Fruit fly (Drosophila melanogaster) whole organism, wandering third instar larva: ENCODE data around the gene CG6733.
A peak's percentile ranks its signal among the peaks of the same experiment; 100 is the strongest.

Experiments used
- Abd-B ChIP-seq: fragments of >200 bp; optimal IDR thresholded peaks from 2 replicates; lab custom pipeline; 2017; ENCODE audit warnings: missing biosample characterization, missing genetic modification characterization
- CG32264 ChIP-seq: fragments of 200-800 bp; sonication (Bioruptor generic); optimal IDR thresholded peaks from 2 replicates; lab custom pipeline; 2016; ENCODE audit warnings: missing biosample characterization, missing genetic modification characterization
- CrebA ChIP-seq: fragments of 200-800 bp; sonication (Bioruptor generic); optimal IDR thresholded peaks from 2 replicates; lab custom pipeline; 2016; ENCODE audit warnings: missing biosample characterization, mild to moderate bottlenecking, missing genetic modification characterization, borderline replicate concordance
- Dfd ChIP-seq: fragments of >200 bp; optimal IDR thresholded peaks from 2 replicates; lab custom pipeline; 2017; ENCODE audit warnings: missing biosample characterization, missing genetic modification characterization
- Dif ChIP-seq: fragments of 200-275, 200-300 bp; sonication (Bioruptor generic); optimal IDR thresholded peaks from 2 replicates; lab custom pipeline; 2018; ENCODE audit warnings: missing biosample characterization, missing genetic modification characterization; ENCODE audit not compliant: partially characterized antibody
- HLH106 ChIP-seq: fragments of 200-800 bp; optimal IDR thresholded peaks from 3 replicates; lab custom pipeline; 2019; ENCODE audit warnings: missing biosample characterization, mild to moderate bottlenecking, missing genetic modification characterization, moderate library complexity
- Hnf4 ChIP-seq: fragments of 200-800 bp; sonication (Bioruptor generic); optimal IDR thresholded peaks from 2 replicates; lab custom pipeline; 2016; ENCODE audit warnings: missing biosample characterization, mild to moderate bottlenecking, missing genetic modification characterization
- Hr78 ChIP-seq: fragments of >200 bp; optimal IDR thresholded peaks from 2 replicates; lab custom pipeline; 2017; ENCODE audit warnings: missing biosample characterization, missing genetic modification characterization
- Hr83 ChIP-seq: fragments of 200-300 bp; sonication (Bioruptor generic); optimal IDR thresholded peaks from 2 replicates; lab custom pipeline; 2016; ENCODE audit warnings: missing biosample characterization, mild to moderate bottlenecking, missing genetic modification characterization, moderate library complexity; ENCODE audit not compliant: poor library complexity, severe bottlenecking
- Jra ChIP-seq: sonication (Bioruptor generic); optimal IDR thresholded peaks from 2 replicates; lab custom pipeline; 2016; ENCODE audit warnings: missing biosample characterization, missing genetic modification characterization
- Mio ChIP-seq: sonication (Bioruptor generic); optimal IDR thresholded peaks from 2 replicates; lab custom pipeline; 2016; ENCODE audit warnings: missing biosample characterization, missing genetic modification characterization
- Myc ChIP-seq: fragments of >200 bp; optimal IDR thresholded peaks from 2 replicates; lab custom pipeline; 2017
- N ChIP-seq: fragments of >200 bp; optimal IDR thresholded peaks from 2 replicates; lab custom pipeline; 2018; ENCODE audit warnings: missing biosample characterization, missing external identifiers, missing genetic modification characterization
- OdsH ChIP-seq: fragments of 200-800 bp; sonication (Bioruptor generic); optimal IDR thresholded peaks from 2 replicates; lab custom pipeline; 2016; ENCODE audit warnings: missing biosample characterization, mild to moderate bottlenecking, missing genetic modification characterization
- Rel ChIP-seq, 2 experiments: fragments of 200-800 bp; sonication (Bioruptor generic) in 1 of 2; optimal IDR thresholded peaks; 2 replicates in 1 of 2; 3 replicates in 1 of 2; lab custom pipeline; 2016 to 2019; ENCODE audit warnings: mild to moderate bottlenecking in 2 of 2, missing biosample characterization in 2 of 2, missing genetic modification characterization in 2 of 2, moderate library complexity in 1 of 2
- Sp1 ChIP-seq: fragments of 200-800 bp; sonication (Bioruptor generic); optimal IDR thresholded peaks from 3 replicates; lab custom pipeline; 2019; ENCODE audit warnings: missing biosample characterization, mild to moderate bottlenecking, missing genetic modification characterization, moderate library complexity
- brk ChIP-seq: fragments of 200-800 bp; sonication (Bioruptor generic); optimal IDR thresholded peaks from 2 replicates; lab custom pipeline; 2016; ENCODE audit warnings: missing biosample characterization, mild to moderate bottlenecking, missing genetic modification characterization
- dl ChIP-seq, 2 experiments: fragments of 175-275, 200-275 bp in 1 of 2; fragments of 200-275 bp in 1 of 2; sonication (Bioruptor generic); optimal IDR thresholded peaks; lab custom pipeline; 2018; ENCODE audit warnings: mild to moderate bottlenecking in 2 of 2, missing biosample characterization in 2 of 2, missing genetic modification characterization in 2 of 2, moderate library complexity in 2 of 2; ENCODE audit not compliant: partially characterized antibody in 2 of 2, insufficient read depth in 1 of 2
- dsf ChIP-seq: sonication (Bioruptor generic); optimal IDR thresholded peaks from 2 replicates; lab custom pipeline; 2016; ENCODE audit warnings: missing biosample characterization, missing genetic modification characterization, borderline replicate concordance
- ey ChIP-seq: fragments of 200-800 bp; sonication (Bioruptor generic); optimal IDR thresholded peaks from 2 replicates; lab custom pipeline; 2016; ENCODE audit warnings: missing biosample characterization, missing genetic modification characterization
- foxo ChIP-seq, 2 experiments: fragments of 200-800 bp; sonication (Bioruptor generic); optimal IDR thresholded peaks; 2 replicates in 1 of 2; 3 replicates in 1 of 2; lab custom pipeline; 2016 to 2017; ENCODE audit warnings: missing biosample characterization in 2 of 2, missing genetic modification characterization in 2 of 2
- fru ChIP-seq: fragments of 200-800 bp; sonication (Bioruptor generic); optimal IDR thresholded peaks from 3 replicates; lab custom pipeline; 2016; ENCODE audit warnings: missing biosample characterization, mild to moderate bottlenecking, missing genetic modification characterization
- h ChIP-seq: fragments of 200-800 bp; sonication (Bioruptor generic); optimal IDR thresholded peaks from 3 replicates; lab custom pipeline; 2016; ENCODE audit warnings: missing biosample characterization, mild to moderate bottlenecking, missing genetic modification characterization
- jim ChIP-seq: fragments of 175-275, 200-325 bp; sonication (Bioruptor generic); optimal IDR thresholded peaks from 2 replicates; lab custom pipeline; 2016; ENCODE audit warnings: missing biosample characterization, mild to moderate bottlenecking, missing genetic modification characterization
- pan ChIP-seq: fragments of >200 bp; optimal IDR thresholded peaks from 2 replicates; lab custom pipeline; 2017
- rgr ChIP-seq: fragments of 200-800 bp; sonication (Bioruptor generic); optimal IDR thresholded peaks from 3 replicates; lab custom pipeline; 2016; ENCODE audit warnings: missing biosample characterization, mild to moderate bottlenecking, missing genetic modification characterization
- sage ChIP-seq: fragments of 200-800 bp; sonication (Bioruptor generic); optimal IDR thresholded peaks from 2 replicates; lab custom pipeline; 2016; ENCODE audit warnings: missing biosample characterization, mild to moderate bottlenecking, missing genetic modification characterization
- sv ChIP-seq: fragments of 200-800 bp; sonication (Bioruptor generic); optimal IDR thresholded peaks from 3 replicates; lab custom pipeline; 2016; ENCODE audit warnings: missing biosample characterization, missing genetic modification characterization
- tai ChIP-seq: sonication (Bioruptor generic); optimal IDR thresholded peaks from 2 replicates; lab custom pipeline; 2016; ENCODE audit warnings: missing biosample characterization, missing genetic modification characterization
- usp ChIP-seq: fragments of >200 bp; optimal IDR thresholded peaks from 2 replicates; lab custom pipeline; 2017; ENCODE audit warnings: missing biosample characterization, missing genetic modification characterization
- woc ChIP-seq: sonication (Bioruptor generic); optimal IDR thresholded peaks from 2 replicates; lab custom pipeline; 2016; ENCODE audit warnings: missing biosample characterization, mild to moderate bottlenecking, missing genetic modification characterization

Gene CG6733

DNA sequence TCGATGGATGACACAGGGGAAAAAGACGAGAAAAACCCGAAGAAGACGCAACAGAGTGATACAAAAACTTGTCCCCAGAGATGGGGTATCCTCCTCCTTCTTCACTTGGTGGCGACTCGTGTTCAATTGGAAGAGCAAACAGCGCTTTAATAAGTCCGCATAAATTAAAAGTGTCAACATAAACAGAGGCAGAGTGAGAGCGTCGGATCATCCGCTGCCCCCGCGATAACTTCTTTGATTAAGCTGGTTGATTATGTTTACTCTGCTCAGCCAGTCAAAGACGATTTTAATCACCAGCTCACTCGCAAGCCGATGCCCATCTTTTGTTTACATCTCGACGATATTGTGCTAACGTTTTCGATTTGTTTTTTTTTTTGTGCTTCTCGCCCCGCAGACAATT, 22.3 kb downstream of the CG6733 start:
- no peak for TF ChIP-seq HLH106 (tag; lab: Kevin White, UChicago)
- no peak for TF ChIP-seq dsf (GFP tag; lab: Kevin White, UChicago)
- TF ChIP-seq Myc (lab: Kevin White, UChicago), result no peak
- no peak for TF ChIP-seq h (GFP tag; lab: Kevin White, UChicago)
- TF ChIP-seq brk (GFP tag; lab: Kevin White, UChicago), result no peak
- TF ChIP-seq usp (GFP tag; lab: Kevin White, UChicago), result no peak
- no peak for TF ChIP-seq fru (GFP tag; lab: Kevin White, UChicago)
- no peak for TF ChIP-seq rgr
- no peak for TF ChIP-seq foxo (GFP tag; optimal IDR thresholded peaks at IDR 0.05; lab: Kevin White, UChicago)
- TF ChIP-seq Dfd (GFP tag; lab: Kevin White, UChicago), result no peak
- TF ChIP-seq CrebA (GFP tag; lab: Kevin White, UChicago), result no peak
- TF ChIP-seq jim, result no peak
- TF ChIP-seq woc (GFP tag; lab: Kevin White, UChicago), result no peak
- no peak for TF ChIP-seq pan (lab: Kevin White, UChicago)
- no peak for TF ChIP-seq Sp1
- TF ChIP-seq Abd-B (GFP tag; lab: Kevin White, UChicago), result no peak

DNA sequence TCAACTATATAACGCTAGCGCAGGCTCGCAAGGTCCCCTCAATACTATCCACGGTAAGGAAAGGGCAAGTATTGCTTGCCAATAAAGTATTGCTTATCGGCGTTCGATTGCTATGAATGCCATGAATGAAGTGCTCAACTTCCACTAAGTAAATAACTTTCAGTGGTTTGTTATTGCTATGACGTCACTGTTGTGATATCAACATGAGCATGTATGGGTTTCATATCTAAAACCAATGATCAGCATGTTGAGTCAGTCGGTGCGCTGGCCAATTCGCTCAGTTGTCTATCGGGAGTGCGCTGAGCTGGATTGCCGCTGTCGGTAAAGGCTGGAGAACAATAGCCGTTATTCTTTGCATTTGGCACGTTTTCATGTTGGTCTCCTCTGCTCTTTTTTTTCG, 23.4 kb downstream of the CG6733 start:
- TF ChIP-seq usp (GFP tag; lab: Kevin White, UChicago) (no peak), foxo (GFP tag; optimal IDR thresholded peaks at IDR 0.05; lab: Kevin White, UChicago) (no peak), dl (GFP tag; optimal IDR thresholded peaks at IDR 0.05; lab: Kevin White, UChicago; ENCODE audit: insufficient read depth in 1 of 2, partially characterized antibody in 2 of 2) (no peak), dsf (GFP tag; lab: Kevin White, UChicago) (no peak), sv (no peak), fru (GFP tag; lab: Kevin White, UChicago) (no peak), N (GFP tag; lab: Kevin White, UChicago) (no peak), Mio (no peak), sage (GFP tag; lab: Kevin White, UChicago) (no peak), Rel (GFP tag; optimal IDR thresholded peaks at IDR 0.05; lab: Kevin White, UChicago) (no peak), Rel (tag; optimal IDR thresholded peaks at IDR 0.05; lab: Kevin White, UChicago) (no peak), Hr78 (GFP tag; lab: Kevin White, UChicago) (no peak), Dif (GFP tag; lab: Kevin White, UChicago) (no peak), tai (GFP tag; lab: Kevin White, UChicago) (no peak), woc (GFP tag; lab: Kevin White, UChicago) (no peak), OdsH (GFP tag; lab: Kevin White, UChicago) (no peak)

DNA sequence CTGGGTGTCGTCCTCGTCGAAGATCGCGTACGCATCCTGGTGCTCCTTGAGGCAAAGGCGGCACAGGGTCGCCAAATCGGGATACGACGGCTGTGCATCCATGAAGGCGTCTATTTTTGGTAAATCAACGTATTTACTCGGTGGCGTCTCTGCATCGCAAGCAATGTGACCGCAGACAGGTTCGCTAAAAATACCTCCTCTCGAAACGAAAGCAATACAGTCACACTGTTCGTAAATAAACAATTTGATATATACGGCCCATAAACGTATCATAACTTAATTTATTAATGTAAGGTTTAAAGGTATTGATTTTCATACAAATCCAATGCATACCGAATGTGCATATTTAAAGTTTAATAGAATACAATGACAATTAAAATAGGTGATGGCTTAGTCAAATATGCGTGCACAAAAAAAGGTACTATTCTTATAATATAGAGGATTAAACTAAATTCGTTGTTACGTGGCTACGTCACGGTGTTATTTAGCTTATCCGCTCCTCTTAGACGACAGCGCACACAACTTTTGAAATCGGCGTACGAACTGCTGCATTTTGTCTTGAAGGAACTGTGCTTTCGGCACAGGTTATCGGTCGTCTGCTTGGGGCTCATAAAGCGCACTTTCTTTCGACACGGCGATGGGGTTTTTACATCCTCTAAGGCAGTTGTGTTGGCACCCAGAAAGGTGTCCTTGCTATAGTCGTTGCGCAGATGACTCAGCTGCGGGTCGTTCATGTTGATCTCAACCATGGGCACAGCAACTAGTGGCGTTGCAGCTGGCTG, 28.9 kb downstream of the CG6733 start, which contains the start of gene CG31365:
TSS of gene CG31365 (minus strand) at position 182 of the 782 bp plus-strand sequence.
- no peak for TF ChIP-seq HLH106 (tag; lab: Kevin White, UChicago)
- TF ChIP-seq Rel (GFP tag; optimal IDR thresholded peaks at IDR 0.05; lab: Kevin White, UChicago), result no peak
- TF ChIP-seq Rel (tag; optimal IDR thresholded peaks at IDR 0.05; lab: Kevin White, UChicago), result peak; percentile 52
- TF ChIP-seq Sp1, result peak; percentile 47
- TF ChIP-seq rgr, result peak; percentile 31
- no peak for TF ChIP-seq ey
- no peak for TF ChIP-seq Hr83 (GFP tag; lab: Kevin White, UChicago)

DNA sequence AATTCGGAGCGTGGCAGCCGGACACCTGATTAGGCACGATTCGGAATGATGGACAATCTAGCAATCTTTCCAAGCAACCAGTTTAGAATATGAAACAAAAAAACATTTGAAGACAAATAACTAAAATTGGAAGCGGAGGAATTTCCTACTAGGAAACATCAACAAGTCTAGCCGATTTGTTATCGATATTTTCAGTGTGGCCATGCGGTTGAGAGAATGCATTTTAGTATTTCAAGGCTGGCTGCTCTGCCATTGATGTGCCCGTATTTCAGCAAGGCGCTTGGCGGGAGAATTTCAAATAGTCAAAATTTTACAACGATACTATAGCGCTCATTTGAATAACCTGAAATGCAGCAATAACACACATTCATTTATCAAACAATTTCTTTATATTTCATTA, 30.3 kb downstream of the CG6733 start, which contains the start of gene CG31457:
TSS of gene CG31457 (minus strand) at position 186 of the 400 bp plus-strand sequence.
- TF ChIP-seq ey, result peak; percentile 10
- no peak for TF ChIP-seq sage (GFP tag; lab: Kevin White, UChicago)
- no peak for TF ChIP-seq Mio
- TF ChIP-seq jim, result no peak
- TF ChIP-seq Rel (GFP tag; optimal IDR thresholded peaks at IDR 0.05; lab: Kevin White, UChicago), result no peak
- peak; percentile 45 for TF ChIP-seq Rel (tag; optimal IDR thresholded peaks at IDR 0.05; lab: Kevin White, UChicago)
- no peak for TF ChIP-seq Hnf4 (GFP tag; lab: Kevin White, UChicago)
- no peak for TF ChIP-seq brk (GFP tag; lab: Kevin White, UChicago)
- TF ChIP-seq Hr78 (GFP tag; lab: Kevin White, UChicago), result no peak
- TF ChIP-seq h (GFP tag; lab: Kevin White, UChicago), result peak; percentile 7
- no peak for TF ChIP-seq dsf (GFP tag; lab: Kevin White, UChicago)
- no peak for TF ChIP-seq Hr83 (GFP tag; lab: Kevin White, UChicago)
- no peak for TF ChIP-seq CG32264 (GFP tag; lab: Kevin White, UChicago)
- no peak for TF ChIP-seq Jra
